Worm (Caenorhabditis elegans): ENCODE data around the gene sec-16A.1.

ce11 chrIII:9112479-9112878 lies 13.2 kb upstream of the sec-16A.1 start:
- TF ChIP-seq ama-1 (optimal IDR thresholded peaks at IDR 0.05) (no peak), snpc-4 (tag; optimal IDR thresholded peaks at IDR 0.05) (no peak), aly-2 (tag; optimal IDR thresholded peaks at IDR 0.05) (no peak), tbx-2 (tag; optimal IDR thresholded peaks at IDR 0.05) (no peak), nfya-1 (tag; optimal IDR thresholded peaks at IDR 0.05; ENCODE audit: insufficient read depth) (no peak), mml-1 (tag; optimal IDR thresholded peaks at IDR 0.05) (no peak), fkh-2 (tag; optimal IDR thresholded peaks at IDR 0.05) (no peak), skn-1 (tag; optimal IDR thresholded peaks at IDR 0.05) (no peak), elt-2 (tag; optimal IDR thresholded peaks at IDR 0.05) (no peak), lin-39 (tag; optimal IDR thresholded peaks at IDR 0.05) (no peak), elt-3 (tag; optimal IDR thresholded peaks at IDR 0.05) (no peak), fos-1 (tag; optimal IDR thresholded peaks at IDR 0.05) (no peak), nhr-77 (tag; optimal IDR thresholded peaks at IDR 0.05) (no peak), nhr-28 (tag; optimal IDR thresholded peaks at IDR 0.05) (no peak)

Measured in whole organism, L3 larva.